Worm (Caenorhabditis elegans) whole organism, L4 larva: Measurements from ENCODE around the gene hic-1.

Experiments
- ZK546.5 ChIP-seq, 2 experiments: sonication (generic microtip); optimal IDR thresholded peaks; 2 replicates each; lab custom pipeline; 2017; ENCODE audit warnings: missing biosample characterization in 2 of 2, missing genetic modification characterization in 2 of 2
- ama-1 ChIP-seq: fragments of 150-350 bp; optimal IDR thresholded peaks from 2 replicates; lab custom pipeline; 2014; ENCODE audit warnings: inconsistent platforms, mixed read lengths
- ces-1 ChIP-seq: fragments of 150-350 bp; sonication (generic microtip); optimal IDR thresholded peaks from 4 replicates; lab custom pipeline; 2014; ENCODE audit warnings: missing biosample characterization, missing genetic modification reagents, missing genetic modification characterization
- dve-1 ChIP-seq: sonication (generic microtip); optimal IDR thresholded peaks from 2 replicates; lab custom pipeline; 2017; ENCODE audit warnings: antibody characterized with exemption, mild to moderate bottlenecking, missing genetic modification characterization, missing compliant biosample characterization; ENCODE audit not compliant: insufficient read depth
- jun-1 ChIP-seq: fragments of 150-350 bp; optimal IDR thresholded peaks from 2 replicates; lab custom pipeline; 2014; ENCODE audit warnings: missing biosample characterization, missing genetic modification reagents, missing genetic modification characterization
- lin-13 ChIP-seq: fragments of 150-350 bp; optimal IDR thresholded peaks from 2 replicates; lab custom pipeline; 2014; ENCODE audit warnings: missing biosample characterization, missing genetic modification reagents, missing genetic modification characterization
- mdt-29 ChIP-seq: fragments of 200-800 bp; sonication (Bioruptor generic); IDR thresholded peaks from 2 replicates; pipeline ENCODE4 v1.3.6; 2022; ENCODE audit warnings: missing genetic modification reagents, missing genetic modification characterization, missing compliant biosample characterization
- mep-1 ChIP-seq: fragments of 150-350 bp; sonication (generic microtip); optimal IDR thresholded peaks from 3 replicates; lab custom pipeline; 2014; ENCODE audit warnings: missing biosample characterization, missing genetic modification characterization
- nhr-6 ChIP-seq: fragments of 150-350 bp; optimal IDR thresholded peaks from 2 replicates; lab custom pipeline; 2014; ENCODE audit warnings: missing biosample characterization, missing genetic modification characterization
- nhr-76 ChIP-seq: fragments of 150-350 bp; optimal IDR thresholded peaks from 2 replicates; lab custom pipeline; 2014; ENCODE audit warnings: missing biosample characterization, missing genetic modification characterization
- rbr-2 ChIP-seq: sonication (generic microtip); optimal IDR thresholded peaks from 2 replicates; lab custom pipeline; 2016; ENCODE audit warnings: missing genotype, missing genetic modification characterization, missing compliant biosample characterization

DNA sequence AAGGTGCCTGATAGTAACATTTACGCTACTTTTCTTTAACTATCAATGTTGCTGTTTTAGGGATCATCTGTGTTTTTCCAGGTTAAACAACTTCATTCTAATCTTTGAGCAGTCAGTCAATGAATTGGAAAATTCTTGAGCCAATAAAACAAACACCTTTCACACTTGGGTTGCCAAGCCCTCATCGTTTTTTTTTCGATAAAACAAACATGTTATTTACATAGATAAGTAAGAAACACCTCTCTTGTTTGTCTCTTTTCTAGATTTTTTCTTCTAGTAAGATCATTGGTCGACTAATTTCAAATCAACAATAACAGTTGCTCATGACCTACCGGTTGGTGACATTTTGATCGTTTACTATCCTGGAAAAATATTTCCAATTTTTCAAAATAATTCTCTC is 3.3 kb upstream of the hic-1 start:
- TF ChIP-seq ZK546.5 (tag; optimal IDR thresholded peaks at IDR 0.05; lab: Kevin White, UChicago), result no peak
- no peak for TF ChIP-seq mep-1
- no peak for TF ChIP-seq dve-1
- TF ChIP-seq mdt-29 (GFP tag; lab: Robert Waterston, UW), result no peak
- TF ChIP-seq ama-1 (lab: Kevin White, UChicago), result no peak
- no peak for TF ChIP-seq nhr-76 (tag; lab: Kevin White, UChicago)
- TF ChIP-seq rbr-2 (tag; lab: Kevin White, UChicago), result no peak
- TF ChIP-seq jun-1 (tag; lab: Kevin White, UChicago), result no peak
- no peak for TF ChIP-seq ces-1 (GFP tag; lab: Kevin White, UChicago)
- TF ChIP-seq lin-13, result no peak
- TF ChIP-seq nhr-6, result no peak
